Worm (Caenorhabditis elegans) whole organism, L2 larva: ENCODE measurements around the gene cosa-1.

ENCODE experiments used
- F13H6.1 ChIP-seq: sonication (generic microtip); optimal IDR thresholded peaks from 2 replicates; lab custom pipeline; 2016; ENCODE audit warnings: missing genetic modification characterization, missing compliant biosample characterization
- alr-1 ChIP-seq: fragments of 150-350 bp; optimal IDR thresholded peaks from 2 replicates; lab custom pipeline; 2014; ENCODE audit warnings: missing biosample characterization, missing genetic modification characterization
- aly-2 ChIP-seq: fragments of 150-350 bp; optimal IDR thresholded peaks from 2 replicates; lab custom pipeline; 2014; ENCODE audit warnings: missing biosample characterization, missing genetic modification characterization
- ama-1 ChIP-seq: fragments of 150-350 bp; optimal IDR thresholded peaks from 2 replicates; lab custom pipeline; 2018; ENCODE audit warnings: inconsistent platforms
- blmp-1 ChIP-seq: sonication (generic microtip); optimal IDR thresholded peaks from 2 replicates; lab custom pipeline; 2017; ENCODE audit warnings: missing genetic modification characterization, mild to moderate bottlenecking, missing compliant biosample characterization, antibody characterized with exemption, moderate library complexity; ENCODE audit not compliant: insufficient read depth
- ceh-16 ChIP-seq: fragments of 150-350 bp; optimal IDR thresholded peaks from 2 replicates; lab custom pipeline; 2014; ENCODE audit warnings: missing biosample characterization, missing genetic modification characterization
- ceh-82 ChIP-seq: fragments of 150-350 bp; optimal IDR thresholded peaks from 2 replicates; lab custom pipeline; 2014; ENCODE audit warnings: missing biosample characterization, missing genetic modification characterization
- crh-2 ChIP-seq: sonication (generic microtip); optimal IDR thresholded peaks from 2 replicates; lab custom pipeline; 2017; ENCODE audit warnings: missing biosample characterization, missing genetic modification characterization
- dmd-4 ChIP-seq: sonication (generic microtip); optimal IDR thresholded peaks from 2 replicates; lab custom pipeline; 2017; ENCODE audit warnings: missing biosample characterization, missing genetic modification characterization
- elt-1 ChIP-seq: fragments of 150-350 bp; optimal IDR thresholded peaks from 2 replicates; lab custom pipeline; 2014; ENCODE audit warnings: missing biosample characterization, missing genetic modification characterization
- fos-1 ChIP-seq: fragments of 150-350 bp; optimal IDR thresholded peaks from 2 replicates; lab custom pipeline; 2014; ENCODE audit warnings: missing biosample characterization, missing genetic modification characterization
- gmeb-1 ChIP-seq: fragments of 150-350 bp; optimal IDR thresholded peaks from 2 replicates; lab custom pipeline; 2014; ENCODE audit warnings: missing biosample characterization, missing genetic modification characterization
- lin-11 ChIP-seq: fragments of 150-350 bp; sonication (generic microtip); optimal IDR thresholded peaks from 2 replicates; lab custom pipeline; 2014; ENCODE audit warnings: missing biosample characterization, missing genetic modification characterization, inconsistent platforms, mixed read lengths
- lin-13 ChIP-seq: fragments of 150-350 bp; optimal IDR thresholded peaks from 2 replicates; lab custom pipeline; 2014; ENCODE audit warnings: missing biosample characterization, missing genetic modification reagents, missing genetic modification characterization
- lin-39 ChIP-seq: fragments of 150-350 bp; optimal IDR thresholded peaks from 2 replicates; lab custom pipeline; 2014; ENCODE audit warnings: missing biosample characterization, missing genetic modification reagents, missing genetic modification characterization
- lsy-2 ChIP-seq, 2 experiments: fragments of 150-350 bp in 1 of 2; sonication (generic microtip) in 1 of 2; optimal IDR thresholded peaks; 2 replicates each; lab custom pipeline; 2014 to 2017; ENCODE audit warnings: missing biosample characterization in 2 of 2, missing genetic modification characterization in 2 of 2
- mab-5 ChIP-seq: fragments of 150-350 bp; optimal IDR thresholded peaks from 2 replicates; lab custom pipeline; 2014; ENCODE audit warnings: missing biosample characterization, missing genetic modification characterization
- mbf-1 ChIP-seq: sonication (generic microtip); optimal IDR thresholded peaks from 2 replicates; lab custom pipeline; 2017; ENCODE audit warnings: missing biosample characterization, missing genetic modification characterization
- mdl-1 ChIP-seq, 2 experiments: fragments of 150-350 bp in 1 of 2; sonication (generic microtip) in 1 of 2; optimal IDR thresholded peaks; 2 replicates each; lab custom pipeline; 2017; ENCODE audit warnings: missing biosample characterization in 2 of 2, missing genetic modification characterization in 2 of 2
- nhr-10 ChIP-seq: sonication (generic microtip); optimal IDR thresholded peaks from 2 replicates; lab custom pipeline; 2017; ENCODE audit warnings: missing biosample characterization, missing genetic modification characterization
- nhr-12 ChIP-seq: fragments of 150-350 bp; optimal IDR thresholded peaks from 2 replicates; lab custom pipeline; 2014; ENCODE audit warnings: missing biosample characterization, missing genetic modification characterization
- nhr-129 ChIP-seq: fragments of 150-350 bp; optimal IDR thresholded peaks from 2 replicates; lab custom pipeline; 2014; ENCODE audit warnings: missing biosample characterization, missing genetic modification characterization
- nhr-21 ChIP-seq: fragments of 150-350 bp; optimal IDR thresholded peaks from 2 replicates; lab custom pipeline; 2014; ENCODE audit warnings: missing biosample characterization, missing genetic modification characterization
- nhr-23 ChIP-seq: fragments of 150-350 bp; optimal IDR thresholded peaks from 2 replicates; lab custom pipeline; 2014; ENCODE audit warnings: missing biosample characterization, missing genetic modification reagents, missing genetic modification characterization
- nhr-237 ChIP-seq: fragments of 150-350 bp; optimal IDR thresholded peaks from 2 replicates; lab custom pipeline; 2014; ENCODE audit warnings: missing biosample characterization, missing genetic modification characterization
- nhr-6 ChIP-seq: fragments of 150-350 bp; optimal IDR thresholded peaks from 2 replicates; lab custom pipeline; 2014; ENCODE audit warnings: missing biosample characterization, missing genetic modification characterization
- peb-1 ChIP-seq: fragments of 150-350 bp; optimal IDR thresholded peaks from 2 replicates; lab custom pipeline; 2014; ENCODE audit warnings: missing biosample characterization, missing genetic modification characterization
- skn-1 ChIP-seq: sonication (generic microtip); optimal IDR thresholded peaks from 2 replicates; lab custom pipeline; 2017; ENCODE audit warnings: missing biosample characterization, missing genetic modification characterization
- sma-3 ChIP-seq: sonication (generic microtip); optimal IDR thresholded peaks from 2 replicates; lab custom pipeline; 2016; ENCODE audit warnings: missing genetic modification reagents, missing genetic modification characterization, missing compliant biosample characterization
- unc-39 ChIP-seq: fragments of 150-350 bp; optimal IDR thresholded peaks from 2 replicates; lab custom pipeline; 2014; ENCODE audit warnings: missing biosample characterization, missing genetic modification characterization
- unc-55 ChIP-seq: fragments of 150-350 bp; sonication (generic microtip); optimal IDR thresholded peaks from 3 replicates; lab custom pipeline; 2014; ENCODE audit warnings: missing biosample characterization, missing genetic modification reagents, missing genetic modification characterization
- unc-62 ChIP-seq: fragments of 150-350 bp; optimal IDR thresholded peaks from 2 replicates; lab custom pipeline; 2014; ENCODE audit warnings: missing biosample characterization, missing genetic modification reagents, missing genetic modification characterization
- zag-1 ChIP-seq: fragments of 150-350 bp; optimal IDR thresholded peaks from 2 replicates; lab custom pipeline; 2014; ENCODE audit warnings: missing biosample characterization, missing genetic modification characterization
- ztf-1 ChIP-seq: fragments of 200-800 bp; sonication (Bioruptor generic); conservative IDR thresholded peaks from 2 replicates; pipeline ENCODE4 v1.3.6; 2022; ENCODE audit warnings: missing genetic modification characterization, missing compliant biosample characterization

The cosa-1 gene

ce11 chrIII:2725221-2726203, at the start of gene cosa-1:
Gene cosa-1, plus strand, starts transcription at chrIII:2726116.
- TF ChIP-seq lsy-2 (tag; optimal IDR thresholded peaks at IDR 0.05; lab: Kevin White, UChicago) (peak in 1 of 2 experiments; percentile 17), ama-1 (lab: Kevin White, UChicago) (no peak), unc-55 (GFP tag; lab: Kevin White, UChicago) (peak; percentile 2), fos-1 (tag; lab: Kevin White, UChicago) (peak; percentile 8)

- no peak for TF ChIP-seq nhr-21
- TF ChIP-seq ceh-82 (tag; lab: Kevin White, UChicago), result no peak
- TF ChIP-seq zag-1 (tag; lab: Kevin White, UChicago), result no peak
- TF ChIP-seq nhr-10 (tag; lab: Kevin White, UChicago), result no peak
- TF ChIP-seq nhr-23, result no peak
- TF ChIP-seq sma-3, result no peak
- TF ChIP-seq crh-2, result no peak
- no peak for TF ChIP-seq lin-11
- no peak for TF ChIP-seq aly-2 (tag; lab: Kevin White, UChicago)
- TF ChIP-seq F13H6.1 (tag; lab: Kevin White, UChicago), result no peak
- no peak for TF ChIP-seq nhr-129 (tag; lab: Kevin White, UChicago)
- no peak for TF ChIP-seq ceh-16 (tag; lab: Kevin White, UChicago)
- TF ChIP-seq mdl-1 (tag; optimal IDR thresholded peaks at IDR 0.05; lab: Kevin White, UChicago), result no peak
- TF ChIP-seq elt-1 (tag; lab: Kevin White, UChicago), result no peak
Observed at ce11 chrIII:2678017-2678416, 47.9 kb upstream of the cosa-1 start.

- TF ChIP-seq lin-39 (no peak), lin-13 (GFP tag; lab: Kevin White, UChicago) (no peak), unc-62 (no peak), F13H6.1 (tag; lab: Kevin White, UChicago) (no peak), ama-1 (lab: Kevin White, UChicago) (no peak), nhr-237 (tag; lab: Kevin White, UChicago) (no peak), skn-1 (tag; lab: Kevin White, UChicago) (no peak), nhr-12 (tag; lab: Kevin White, UChicago) (no peak), nhr-21 (no peak), mab-5 (tag; lab: Kevin White, UChicago) (no peak), nhr-6 (tag; lab: Kevin White, UChicago) (no peak), unc-39 (tag; lab: Kevin White, UChicago) (no peak), blmp-1 (tag; lab: Kevin White, UChicago) (no peak), dmd-4 (tag; lab: Kevin White, UChicago) (no peak), crh-2 (no peak), peb-1 (no peak), nhr-23 (no peak), alr-1 (no peak)
Observed at ce11 chrIII:2679362-2679761, 46.6 kb upstream of the cosa-1 start.

ce11 chrIII:2681559-2681958, 44.4 kb upstream of the cosa-1 start:
- TF ChIP-seq mdl-1 (tag; optimal IDR thresholded peaks at IDR 0.05; lab: Kevin White, UChicago), result no peak
- TF ChIP-seq, all 48 proteins: peak for 0

- TF ChIP-seq lin-13 (GFP tag; lab: Kevin White, UChicago), result no peak
- no peak for TF ChIP-seq nhr-23
- no peak for TF ChIP-seq ztf-1 (GFP tag; lab: Robert Waterston, UW)
- TF ChIP-seq peb-1, result no peak
- no peak for TF ChIP-seq mdl-1 (tag; optimal IDR thresholded peaks at IDR 0.05; lab: Kevin White, UChicago)
- no peak for TF ChIP-seq fos-1 (tag; lab: Kevin White, UChicago)
- TF ChIP-seq mbf-1 (tag; lab: Kevin White, UChicago), result no peak
- no peak for TF ChIP-seq skn-1 (tag; lab: Kevin White, UChicago)
- no peak for TF ChIP-seq unc-62
- no peak for TF ChIP-seq lsy-2 (tag; optimal IDR thresholded peaks at IDR 0.05; lab: Kevin White, UChicago)
- no peak for TF ChIP-seq gmeb-1 (tag; lab: Kevin White, UChicago)
- TF ChIP-seq alr-1, result no peak
- TF ChIP-seq ceh-82 (tag; lab: Kevin White, UChicago), result no peak
- no peak for TF ChIP-seq unc-55 (GFP tag; lab: Kevin White, UChicago)
Observed at ce11 chrIII:2683403-2683802, 42.5 kb upstream of the cosa-1 start.
